Worm (Caenorhabditis elegans): ENCODE results near the gene tsp-11.

DNA sequence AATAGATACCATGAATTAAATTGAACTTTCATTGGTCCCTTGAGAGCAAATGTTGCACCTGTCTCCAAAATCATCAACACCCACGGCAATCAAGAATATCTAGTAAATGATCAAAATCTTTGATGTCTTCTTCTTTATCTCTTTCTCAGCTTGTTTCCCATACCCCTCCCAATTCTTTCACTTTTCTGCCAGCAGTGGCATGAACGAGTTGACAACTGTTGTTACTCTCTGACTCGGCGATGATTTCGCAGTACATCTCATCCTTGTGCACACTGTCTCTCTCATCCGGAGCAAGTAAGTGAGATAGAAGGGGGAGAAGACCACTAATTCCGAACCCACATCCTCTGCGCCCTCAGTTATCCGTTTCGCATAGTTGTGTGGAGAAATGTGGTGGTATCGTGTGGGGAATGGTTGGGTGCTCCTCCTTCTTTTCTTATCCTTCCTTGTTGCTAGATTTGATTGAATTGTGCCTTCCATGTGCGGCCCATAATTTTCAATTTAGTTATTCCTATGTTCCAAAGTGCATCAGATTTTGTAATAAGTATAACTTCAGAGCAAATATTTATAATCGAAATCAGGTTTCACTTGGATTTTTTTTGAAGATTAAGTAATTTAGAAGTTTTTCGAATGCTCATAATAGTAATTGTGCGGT lies 1.6 kb upstream of the tsp-11 start:
- TF ChIP-seq klf-2 (GFP tag; conservative IDR thresholded peaks at IDR 0.05), result no peak
- no peak for TF ChIP-seq med-1 (GFP tag; optimal IDR thresholded peaks at IDR 0.05; ENCODE audit: insufficient read depth)
- no peak for TF ChIP-seq ztf-23 (GFP tag; IDR thresholded peaks at IDR 0.05)
- TF ChIP-seq flt-1 (GFP tag; IDR thresholded peaks at IDR 0.05), result no peak

Data from whole organism, midembryonic.